Worm (Caenorhabditis elegans) whole organism, L4/young adult: ENCODE results near the gene sre-42.

Source experiments
- dao-5 ChIP-seq: sonication (generic microtip); optimal IDR thresholded peaks from 2 replicates; lab custom pipeline; 2016; ENCODE audit warnings: missing genotype, missing genetic modification characterization, moderate library complexity, missing compliant biosample characterization
- him-1 ChIP-seq: sonication (generic microtip); optimal IDR thresholded peaks from 2 replicates; lab custom pipeline; 2016; ENCODE audit warnings: missing genotype, missing genetic modification reagents, missing genetic modification characterization, missing compliant biosample characterization

- no peak for TF ChIP-seq dao-5 (tag; lab: Kevin White, UChicago)
- no peak for TF ChIP-seq him-1 (tag; lab: Kevin White, UChicago)
Measured at ce11 chrII:12410107-12410506, 23.4 kb upstream of the sre-42 start, which contains the start of gene F57G9.3.
